Worm (Caenorhabditis elegans): Measurements from ENCODE around the gene nep-20.

- no peak for TF ChIP-seq elt-2 (tag; optimal IDR thresholded peaks at IDR 0.05)
- no peak for TF ChIP-seq nhr-28 (tag; optimal IDR thresholded peaks at IDR 0.05)
- TF ChIP-seq ztf-11 (tag; optimal IDR thresholded peaks at IDR 0.05), result no peak
- no peak for TF ChIP-seq daf-12 (tag; optimal IDR thresholded peaks at IDR 0.05)
- TF ChIP-seq fos-1 (tag; optimal IDR thresholded peaks at IDR 0.05), result no peak
- no peak for TF ChIP-seq sea-2 (GFP tag; optimal IDR thresholded peaks at IDR 0.05)
These were observed 28.3 kb downstream of the nep-20 start, which contains the start of gene Y49F6C.6 for ce11 chrII:3367100-3367499.
